Worm (Caenorhabditis elegans): Measurements from ENCODE around the gene rad-51.

Gene rad-51

ce11 chrIV:10242458-10243123 lies 41.5 kb downstream of the rad-51 start:
- TF ChIP-seq set-16 (GFP tag; IDR thresholded peaks at IDR 0.05) (no peak), dpl-1 (GFP tag; optimal IDR thresholded peaks at IDR 0.05) (peak; percentile 71), ZK337.2 (GFP tag; IDR thresholded peaks at IDR 0.05) (no peak), nhr-6 (tag; optimal IDR thresholded peaks at IDR 0.05) (peak; percentile 6), madf-9 (GFP tag; conservative IDR thresholded peaks at IDR 0.05) (0 out of 2 replicates have a peak, but pooled peaks have one; percentile 21), nhr-28 (tag; optimal IDR thresholded peaks at IDR 0.05) (peak; percentile 53), mes-2 (tag; optimal IDR thresholded peaks at IDR 0.05; ENCODE audit: poor library complexity, severe bottlenecking) (peak; percentile 83), hmg-1.1 (GFP tag; IDR thresholded peaks at IDR 0.05) (0 out of 2 replicates have a peak, but pooled peaks have one; percentile 5), unc-130 (GFP tag; optimal IDR thresholded peaks at IDR 0.05) (peak; percentile 32)

ce11 chrIV:10241659-10242058 lies 42.4 kb downstream of the rad-51 start, which contains the start of gene lipl-7:
lipl-7 (minus strand) TSS chrIV:10241823.
- TF ChIP-seq gei-8 (GFP tag; optimal IDR thresholded peaks at IDR 0.05) (no peak), ama-1 (optimal IDR thresholded peaks at IDR 0.05) (no peak), nhr-25 (tag; optimal IDR thresholded peaks at IDR 0.05; ENCODE audit: borderline replicate concordance, insufficient read depth) (no peak), dpl-1 (GFP tag; optimal IDR thresholded peaks at IDR 0.05) (no peak), zfp-2 (tag; optimal IDR thresholded peaks at IDR 0.05) (no peak), aly-2 (tag; optimal IDR thresholded peaks at IDR 0.05) (no peak), duxl-1 (tag; optimal IDR thresholded peaks at IDR 0.05; ENCODE audit: poor library complexity) (no peak)

ce11 chrIV:10239045-10239444 lies 45.0 kb downstream of the rad-51 start, which contains the start of gene ech-8:
ech-8 (minus strand) TSS chrIV:10239176.
- TF ChIP-seq saeg-2 (GFP tag; IDR thresholded peaks at IDR 0.05) (no peak), skn-1 (tag; optimal IDR thresholded peaks at IDR 0.05) (no peak), php-3 (GFP tag; IDR thresholded peaks at IDR 0.05) (peak; percentile 88), nhr-77 (tag; optimal IDR thresholded peaks at IDR 0.05) (peak; percentile 32), daf-16 (GFP tag; optimal IDR thresholded peaks at IDR 0.05) (no peak), daf-16 (tag; optimal IDR thresholded peaks at IDR 0.05) (peak; percentile 79), nhr-28 (tag; optimal IDR thresholded peaks at IDR 0.05) (peak; percentile 84), dve-1 (tag; optimal IDR thresholded peaks at IDR 0.05; ENCODE audit: insufficient read depth) (peak; percentile 52)

DNA sequence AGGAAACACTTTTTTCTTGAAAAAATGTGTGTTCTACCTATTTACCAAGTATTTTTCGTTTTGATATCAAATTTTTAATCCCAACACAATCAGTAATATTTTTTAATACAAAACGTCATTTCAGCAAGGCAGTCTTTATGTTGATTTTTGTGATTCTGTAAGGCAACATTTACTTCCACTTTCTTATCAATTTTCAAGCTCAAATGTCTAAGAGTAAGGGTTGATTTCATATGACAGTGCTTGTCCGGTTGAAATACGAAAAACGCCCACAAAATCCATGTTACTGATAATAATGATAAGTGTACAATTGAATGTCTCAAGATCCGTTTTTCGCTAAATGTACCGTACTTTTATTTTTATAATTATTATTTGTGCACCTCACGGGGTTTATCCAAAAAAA lies 47.9 kb downstream of the rad-51 start:
- TF ChIP-seq dmd-6 (GFP tag; IDR thresholded peaks at IDR 0.05) = peak; percentile 71
- peak; percentile 52 for TF ChIP-seq nhr-77 (tag; optimal IDR thresholded peaks at IDR 0.05)
- no peak for TF ChIP-seq ZK337.2 (GFP tag; IDR thresholded peaks at IDR 0.05)
- no peak for TF ChIP-seq Y48G9A.11 (GFP tag; IDR thresholded peaks at IDR 0.05)
- TF ChIP-seq daf-8 (GFP tag; IDR thresholded peaks at IDR 0.05) = no peak
- TF ChIP-seq Y75B8A.6 (GFP tag; IDR thresholded peaks at IDR 0.05) = no peak
- TF ChIP-seq skn-1 (tag; optimal IDR thresholded peaks at IDR 0.05) = no peak
- TF ChIP-seq hlh-11 (tag; optimal IDR thresholded peaks at IDR 0.05) = peak; percentile 52
- no peak for TF ChIP-seq attf-4 (tag; optimal IDR thresholded peaks at IDR 0.05)
- peak; percentile 68 for TF ChIP-seq nhr-28 (tag; optimal IDR thresholded peaks at IDR 0.05)
- TF ChIP-seq daf-16 (GFP tag; optimal IDR thresholded peaks at IDR 0.05) = no peak
- peak; percentile 60 for TF ChIP-seq daf-16 (tag; optimal IDR thresholded peaks at IDR 0.05)
- TF ChIP-seq pqm-1 (tag; optimal IDR thresholded peaks at IDR 0.05) = peak; percentile 89
- TF ChIP-seq dve-1 (tag; optimal IDR thresholded peaks at IDR 0.05; ENCODE audit: insufficient read depth) = peak; percentile 74
- 0 out of 2 replicates have a peak, but pooled peaks have one; percentile 30 for TF ChIP-seq lin-1 (GFP tag; IDR thresholded peaks at IDR 0.05)

DNA sequence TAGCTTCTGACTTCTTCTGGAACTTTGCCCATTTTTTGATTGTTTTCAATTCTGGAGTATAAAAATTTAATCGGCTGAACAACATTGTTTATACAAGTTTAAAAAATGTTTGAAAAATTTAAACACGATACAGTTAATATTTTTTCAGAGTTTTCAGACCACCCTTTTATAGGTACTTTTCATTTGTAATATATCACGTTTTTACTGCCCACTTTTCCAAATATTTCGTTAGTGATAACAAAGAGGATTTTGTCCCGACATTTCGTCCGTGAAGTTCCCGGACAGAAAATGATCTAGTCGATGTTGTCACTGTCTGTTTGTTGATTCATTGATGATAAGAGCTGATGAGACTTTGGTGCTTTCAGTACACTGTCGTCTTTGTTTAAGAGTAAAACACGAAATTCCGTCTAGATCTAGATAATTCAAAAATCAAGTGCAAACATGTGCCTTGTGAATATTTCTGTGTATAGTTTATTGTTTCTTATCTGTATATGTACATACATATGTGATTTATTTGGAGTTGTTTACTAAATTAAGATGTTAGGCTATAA lies 48.7 kb downstream of the rad-51 start, which contains the start of gene ech-9:
Gene ech-9 (minus strand): TSS at position 51 of the 551 bp plus-strand sequence.
- no peak for TF ChIP-seq nhr-48 (tag; optimal IDR thresholded peaks at IDR 0.05)
- no peak for TF ChIP-seq dpl-1 (GFP tag; optimal IDR thresholded peaks at IDR 0.05)
- no peak for TF ChIP-seq daf-16 (GFP tag; optimal IDR thresholded peaks at IDR 0.05)
- peak; percentile 54 for TF ChIP-seq daf-16 (tag; optimal IDR thresholded peaks at IDR 0.05)
- TF ChIP-seq nhr-28 (tag; optimal IDR thresholded peaks at IDR 0.05) = peak; percentile 13
- no peak for TF ChIP-seq F26F4.8 (GFP tag; conservative IDR thresholded peaks at IDR 0.05)
- 0 out of 2 replicates have a peak, but pooled peaks have one; percentile 21 for TF ChIP-seq Y75B8A.6 (GFP tag; IDR thresholded peaks at IDR 0.05)
- no peak for TF ChIP-seq tra-1 (GFP tag; IDR thresholded peaks at IDR 0.05)
- no peak for TF ChIP-seq lin-39 (tag; optimal IDR thresholded peaks at IDR 0.05)
- TF ChIP-seq hlh-11 (tag; optimal IDR thresholded peaks at IDR 0.05) = peak; percentile 2
- TF ChIP-seq pqm-1 (tag; optimal IDR thresholded peaks at IDR 0.05) = peak; percentile 30
- TF ChIP-seq snpc-1.2 (GFP tag; IDR thresholded peaks at IDR 0.05) = no peak
- TF ChIP-seq lin-13 (GFP tag; optimal IDR thresholded peaks at IDR 0.05) = no peak
- no peak for TF ChIP-seq ceh-82 (tag; optimal IDR thresholded peaks at IDR 0.05)

All from whole organism, L4 larva.